Fruit fly (Drosophila melanogaster): Measurements from ENCODE around the gene CG34174.

The CG34174 gene

dm6 chr2L:2192123-2192601 is 21.9 kb upstream of the CG34174 start, which contains the start of gene CG10874 (continued):
- TF ChIP-seq CG17568 (GFP tag; optimal IDR thresholded peaks at IDR 0.05) (no peak), CG4424 (GFP tag; optimal IDR thresholded peaks at IDR 0.05) (no peak), Lpt (GFP tag; optimal IDR thresholded peaks at IDR 0.05) (no peak), Bteb2 (GFP tag; optimal IDR thresholded peaks at IDR 0.05) (no peak), ase (GFP tag; IDR thresholded peaks at IDR 0.05) (no peak), sug (tag; optimal IDR thresholded peaks at IDR 0.05) (peak; percentile 35), gt (GFP tag; IDR thresholded peaks at IDR 0.05) (no peak), C15 (GFP tag; IDR thresholded peaks at IDR 0.05) (no peak), dmrt99B (tag; optimal IDR thresholded peaks at IDR 0.05) (no peak), vnd (GFP tag; IDR thresholded peaks at IDR 0.05; ENCODE audit: partially characterized antibody) (no peak), crp (GFP tag; optimal IDR thresholded peaks at IDR 0.05) (no peak), wek (GFP tag; optimal IDR thresholded peaks at IDR 0.05) (no peak), Lhr (GFP tag; optimal IDR thresholded peaks at IDR 0.05) (peak; percentile 77), tx (GFP tag; optimal IDR thresholded peaks at IDR 0.05) (no peak), grau (tag; optimal IDR thresholded peaks at IDR 0.05) (peak; percentile 10), fd64A (GFP tag; optimal IDR thresholded peaks at IDR 0.05) (no peak), Hmr (GFP tag; optimal IDR thresholded peaks at IDR 0.05) (peak; percentile 55), toy (GFP tag; IDR thresholded peaks at IDR 0.05) (no peak), dm (GFP tag; optimal IDR thresholded peaks at IDR 0.05) (no peak), CG17612 (GFP tag; IDR thresholded peaks at IDR 0.05) (no peak), Atf-2 (GFP tag; optimal IDR thresholded peaks at IDR 0.05) (no peak), CG2889 (GFP tag; IDR thresholded peaks at IDR 0.05) (no peak), CG10366 (GFP tag; IDR thresholded peaks at IDR 0.05) (no peak), CG13287 (GFP tag; IDR thresholded peaks at IDR 0.05; ENCODE audit: partially characterized antibody) (no peak), stc (GFP tag; IDR thresholded peaks at IDR 0.05) (no peak), slp2 (GFP tag; optimal IDR thresholded peaks at IDR 0.05) (no peak), CG33213 (GFP tag; optimal IDR thresholded peaks at IDR 0.05) (peak; percentile 65), CG15601 (tag; optimal IDR thresholded peaks at IDR 0.05) (peak; percentile 8), danr (GFP tag; IDR thresholded peaks at IDR 0.05) (no peak), Six4 (GFP tag; optimal IDR thresholded peaks at IDR 0.05) (no peak), Gug (GFP tag; IDR thresholded peaks at IDR 0.05) (no peak), seq (GFP tag; IDR thresholded peaks at IDR 0.05) (no peak), gem (tag; optimal IDR thresholded peaks at IDR 0.05) (peak; percentile 4), br (optimal IDR thresholded peaks at IDR 0.05) (no peak), Asciz (GFP tag; optimal IDR thresholded peaks at IDR 0.05) (no peak), CG11504 (tag; optimal IDR thresholded peaks at IDR 0.05) (peak; percentile 10), CG6765 (GFP tag; optimal IDR thresholded peaks at IDR 0.05) (no peak), gsb (GFP tag; IDR thresholded peaks at IDR 0.05) (no peak), vvl (GFP tag; IDR thresholded peaks at IDR 0.05) (no peak), Rfx (GFP tag; IDR thresholded peaks at IDR 0.05) (no peak), CG9215 (GFP tag; IDR thresholded peaks at IDR 0.05) (no peak), CG31224 (GFP tag; IDR thresholded peaks at IDR 0.05) (no peak), CG12104 (GFP tag; optimal IDR thresholded peaks at IDR 0.05) (no peak), CG18262 (tag; optimal IDR thresholded peaks at IDR 0.05) (no peak), CG13123 (GFP tag; optimal IDR thresholded peaks at IDR 0.05) (no peak), CG12236 (GFP tag; optimal IDR thresholded peaks at IDR 0.05) (no peak), onecut (GFP tag; IDR thresholded peaks at IDR 0.05) (no peak), Side (GFP tag; optimal IDR thresholded peaks at IDR 0.05) (no peak), Poxn (GFP tag; IDR thresholded peaks at IDR 0.05) (no peak), zfh1 (GFP tag; IDR thresholded peaks at IDR 0.05) (no peak), CG5180 (GFP tag; optimal IDR thresholded peaks at IDR 0.05) (no peak), NC2α (GFP tag; optimal IDR thresholded peaks at IDR 0.05) (no peak), dpn (GFP tag; optimal IDR thresholded peaks at IDR 0.05) (no peak)

Measured in whole organism, embryonic.